Fruit fly (Drosophila melanogaster) whole organism, embryonic: ENCODE results near the gene Jhbp11.
A peak's percentile ranks its signal among the peaks of the same experiment; 100 is the strongest.

ENCODE experiments used
- ATbp ChIP-seq: fragments of 200-800 bp; sonication (Bioruptor generic); optimal IDR thresholded peaks from 2 replicates; lab custom pipeline; 2017; ENCODE audit warnings: missing biosample characterization, mild to moderate bottlenecking, missing genetic modification characterization, missing genetic modification reagents
- Atf6 ChIP-seq: fragments of 200-800 bp; sonication (Bioruptor generic); IDR thresholded peaks from 2 replicates; pipeline ENCODE4 v1.3.6; 2022; ENCODE audit warnings: missing biosample characterization, missing genetic modification characterization
- Awh ChIP-seq: fragments of 200-800 bp; sonication (Bioruptor generic); IDR thresholded peaks from 2 replicates; pipeline ENCODE4, ENCODE4 v1.3.6; 2022; ENCODE audit warnings: missing biosample characterization, missing genetic modification characterization
- Blimp-1 ChIP-seq: fragments of 200-800 bp; sonication (Bioruptor generic); optimal IDR thresholded peaks from 3 replicates; lab custom pipeline; 2018; ENCODE audit warnings: missing biosample characterization, missing genetic modification characterization, mild to moderate bottlenecking, moderate library complexity, missing genetic modification reagents
- CG12071 ChIP-seq: fragments of 200-800 bp; sonication (Bioruptor generic); optimal IDR thresholded peaks from 3 replicates; lab custom pipeline; 2018; ENCODE audit warnings: missing biosample characterization, mild to moderate bottlenecking, missing genetic modification characterization
- CG13296 ChIP-seq: fragments of 200-800 bp; sonication (Bioruptor generic); optimal IDR thresholded peaks from 3 replicates; lab custom pipeline; 2018; ENCODE audit warnings: missing biosample characterization, mild to moderate bottlenecking, missing genetic modification characterization
- CG13424 ChIP-seq: fragments of 200-800 bp; sonication (Bioruptor generic); optimal IDR thresholded peaks from 2 replicates; lab custom pipeline; 2019; ENCODE audit warnings: missing biosample characterization, mild to moderate bottlenecking, missing genetic modification characterization, moderate library complexity
- CG13775 ChIP-seq: fragments of 200-800 bp; sonication (Bioruptor generic); optimal IDR thresholded peaks from 3 replicates; lab custom pipeline; 2017; ENCODE audit warnings: missing biosample characterization, mild to moderate bottlenecking, missing genetic modification characterization
- CG17361 ChIP-seq: fragments of 200-800 bp; sonication (Bioruptor generic); IDR thresholded peaks from 3 replicates; pipeline ENCODE4 v1.3.6; 2022; ENCODE audit warnings: missing biosample characterization, missing genetic modification characterization
- CG3065 ChIP-seq: fragments of 200-800 bp; sonication (Bioruptor generic); optimal IDR thresholded peaks from 2 replicates; lab custom pipeline; 2016; ENCODE audit warnings: missing biosample characterization, missing genetic modification characterization
- CG32767 ChIP-seq: fragments of 200-800 bp; sonication (Bioruptor generic); IDR thresholded peaks from 2 replicates; pipeline ENCODE4 v1.3.6; 2022; ENCODE audit warnings: missing biosample characterization, missing genetic modification characterization
- CG3281 ChIP-seq: fragments of 200-800 bp; sonication (Bioruptor generic); optimal IDR thresholded peaks from 3 replicates; lab custom pipeline; 2017; ENCODE audit warnings: missing biosample characterization, mild to moderate bottlenecking, missing genetic modification characterization
- CG4360 ChIP-seq: fragments of 200-800 bp; sonication (Bioruptor generic); IDR thresholded peaks from 2 replicates; pipeline ENCODE4 v1.3.6; 2022; ENCODE audit warnings: missing biosample characterization, missing genetic modification characterization
- CG43689 ChIP-seq: fragments of 200-800 bp; sonication (Bioruptor generic); IDR thresholded peaks from 2 replicates; pipeline ENCODE4 v1.3.6; 2022; ENCODE audit warnings: missing biosample characterization, missing genetic modification characterization
- CG4707 ChIP-seq: fragments of 200-800 bp; sonication (Bioruptor generic); optimal IDR thresholded peaks from 2 replicates; lab custom pipeline; 2018; ENCODE audit warnings: missing biosample characterization, mild to moderate bottlenecking, missing genetic modification characterization, moderate library complexity
- CG6254 ChIP-seq: fragments of 200-800 bp; sonication (Bioruptor generic); optimal IDR thresholded peaks from 3 replicates; lab custom pipeline; 2017; ENCODE audit warnings: mild to moderate bottlenecking, missing biosample characterization, missing genetic modification reagents, missing genetic modification characterization
- CG6683 ChIP-seq: fragments of 200-800 bp; sonication (Bioruptor generic); optimal IDR thresholded peaks from 2 replicates; lab custom pipeline; 2017; ENCODE audit warnings: missing biosample characterization, mild to moderate bottlenecking, missing genetic modification characterization, missing genetic modification reagents
- CG7372 ChIP-seq: fragments of 200-800 bp; sonication (Bioruptor generic); IDR thresholded peaks from 2 replicates; pipeline ENCODE4 v1.3.6; 2022; ENCODE audit warnings: missing biosample characterization, missing genetic modification characterization
- CG8388 ChIP-seq: fragments of 200-800 bp; sonication (Bioruptor generic); optimal IDR thresholded peaks from 2 replicates; lab custom pipeline; 2019; ENCODE audit warnings: missing biosample characterization, mild to moderate bottlenecking, missing genetic modification characterization, moderate library complexity
- D19B ChIP-seq: fragments of 200-800 bp; sonication (Bioruptor generic); optimal IDR thresholded peaks from 2 replicates; lab custom pipeline; 2017; ENCODE audit warnings: missing biosample characterization, mild to moderate bottlenecking, missing genetic modification characterization
- ERR ChIP-seq: fragments of 200-800 bp; sonication (Bioruptor generic); optimal IDR thresholded peaks from 2 replicates; lab custom pipeline; 2016; ENCODE audit warnings: missing biosample characterization, missing genetic modification characterization
- Fer1 ChIP-seq: fragments of 200-800 bp; sonication (Bioruptor generic); optimal IDR thresholded peaks from 2 replicates; lab custom pipeline; 2017; ENCODE audit warnings: missing biosample characterization, mild to moderate bottlenecking, missing genetic modification characterization
- GATAe ChIP-seq: fragments of 200-800 bp; sonication (Bioruptor generic); conservative IDR thresholded peaks from 2 replicates; pipeline ENCODE4 v1.3.6; 2022; ENCODE audit warnings: missing biosample characterization, missing genetic modification characterization
- HLH4C ChIP-seq: fragments of 200-800 bp; sonication (Bioruptor generic); IDR thresholded peaks from 3 replicates; pipeline ENCODE4 v1.3.6; 2022; ENCODE audit warnings: missing biosample characterization, missing genetic modification characterization; ENCODE audit not compliant: partially characterized antibody
- Mad ChIP-seq: fragments of 200-800 bp; sonication (Bioruptor generic); optimal IDR thresholded peaks from 2 replicates; lab custom pipeline; 2016; ENCODE audit warnings: missing biosample characterization, missing genetic modification characterization
- Meics ChIP-seq: fragments of 200-800 bp; sonication (Bioruptor generic); optimal IDR thresholded peaks from 2 replicates; lab custom pipeline; 2017; ENCODE audit warnings: missing biosample characterization, mild to moderate bottlenecking, missing genetic modification characterization
- Myb ChIP-seq: fragments of 200-800 bp; sonication (Bioruptor generic); optimal IDR thresholded peaks from 2 replicates; lab custom pipeline; 2016; ENCODE audit warnings: missing biosample characterization, missing genetic modification characterization
- Nf-YB ChIP-seq: fragments of 200-800 bp; sonication (Bioruptor generic); optimal IDR thresholded peaks from 3 replicates; lab custom pipeline; 2019; ENCODE audit warnings: missing biosample characterization, mild to moderate bottlenecking, missing genetic modification characterization, moderate library complexity
- Scr ChIP-seq: fragments of 200-800 bp; sonication (Bioruptor generic); IDR thresholded peaks from 2 replicates; pipeline ENCODE4 v1.3.6; 2022; ENCODE audit warnings: missing biosample characterization, missing genetic modification characterization; ENCODE audit not compliant: partially characterized antibody
- Six4 ChIP-seq: fragments of 200-800 bp; sonication (Bioruptor generic); optimal IDR thresholded peaks from 2 replicates; lab custom pipeline; 2016; ENCODE audit warnings: missing biosample characterization, missing genetic modification characterization
- Sox100B ChIP-seq: fragments of 200-800 bp; sonication (Bioruptor generic); optimal IDR thresholded peaks from 3 replicates; lab custom pipeline; 2018; ENCODE audit warnings: missing biosample characterization, mild to moderate bottlenecking, missing genetic modification characterization
- Vsx1 ChIP-seq: fragments of 200-800 bp; sonication (Bioruptor generic); optimal IDR thresholded peaks from 2 replicates; lab custom pipeline; 2017; ENCODE audit warnings: missing biosample characterization, mild to moderate bottlenecking, missing genetic modification characterization, missing genetic modification reagents
- corto ChIP-seq: fragments of 200-800 bp; sonication (Bioruptor generic); optimal IDR thresholded peaks from 2 replicates; lab custom pipeline; 2016; ENCODE audit warnings: missing biosample characterization, mild to moderate bottlenecking, missing genetic modification characterization, moderate library complexity
- ewg ChIP-seq: fragments of 200-800 bp; sonication (Bioruptor generic); optimal IDR thresholded peaks from 3 replicates; lab custom pipeline; 2017; ENCODE audit warnings: mild to moderate bottlenecking, missing biosample characterization, missing genetic modification reagents, missing genetic modification characterization
- fd64A ChIP-seq: fragments of 200-800 bp; sonication (Bioruptor generic); optimal IDR thresholded peaks from 3 replicates; lab custom pipeline; 2018; ENCODE audit warnings: missing biosample characterization, mild to moderate bottlenecking, missing genetic modification characterization
- gem ChIP-seq: fragments of 200-800 bp; sonication (Bioruptor generic); optimal IDR thresholded peaks from 2 replicates; lab custom pipeline; 2019; ENCODE audit warnings: missing biosample characterization, mild to moderate bottlenecking, missing genetic modification characterization, moderate library complexity
- hb ChIP-seq: fragments of 200-800 bp; sonication (Bioruptor generic); IDR thresholded peaks from 3 replicates; pipeline ENCODE4 v1.3.6; 2022; ENCODE audit warnings: missing biosample characterization, missing genetic modification characterization; ENCODE audit not compliant: partially characterized antibody
- her ChIP-seq: fragments of 200-800 bp; sonication (Bioruptor generic); optimal IDR thresholded peaks from 2 replicates; lab custom pipeline; 2016; ENCODE audit warnings: missing biosample characterization, missing genetic modification characterization
- hkb ChIP-seq, 2 experiments: fragments of 200-800 bp in 1 of 2; fragments of >200 bp in 1 of 2; sonication (Bioruptor generic) in 1 of 2; IDR thresholded peaks in 1 of 2; optimal IDR thresholded peaks in 1 of 2; 2 replicates each; pipeline versions ENCODE4 v1.3.6 to Lab custom; 2017 to 2022; ENCODE audit warnings: missing biosample characterization in 1 of 2, missing genetic modification characterization in 1 of 2
- insv ChIP-seq, 2 experiments: fragments of 200-800 bp; sonication (Bioruptor generic); optimal IDR thresholded peaks; 3 replicates each; lab custom pipeline; 2016 to 2018; ENCODE audit warnings: missing biosample characterization in 2 of 2, missing genetic modification characterization in 2 of 2
- org-1 ChIP-seq: fragments of 200-800 bp; sonication (Bioruptor generic); optimal IDR thresholded peaks from 2 replicates; lab custom pipeline; 2017; ENCODE audit warnings: missing biosample characterization, missing genetic modification characterization
- sqz ChIP-seq: fragments of 200-800 bp; sonication (Bioruptor generic); optimal IDR thresholded peaks from 3 replicates; lab custom pipeline; 2018; ENCODE audit warnings: missing biosample characterization, mild to moderate bottlenecking, missing genetic modification characterization
- stwl ChIP-seq: fragments of 200-800 bp; sonication (Bioruptor generic); optimal IDR thresholded peaks from 3 replicates; lab custom pipeline; 2018; ENCODE audit warnings: missing biosample characterization, mild to moderate bottlenecking, missing genetic modification characterization, moderate library complexity
- tna ChIP-seq: fragments of 200-800 bp; sonication (Bioruptor generic); IDR thresholded peaks from 2 replicates; pipeline ENCODE4 v1.3.6; 2022; ENCODE audit warnings: missing biosample characterization, missing genetic modification characterization; ENCODE audit not compliant: partially characterized antibody
- tup ChIP-seq: fragments of 200-800 bp; sonication (Bioruptor generic); optimal IDR thresholded peaks from 2 replicates; lab custom pipeline; 2016; ENCODE audit warnings: missing biosample characterization, mild to moderate bottlenecking, missing genetic modification characterization, moderate library complexity
- unc-4 ChIP-seq: fragments of 200-800 bp; sonication (Bioruptor generic); IDR thresholded peaks from 2 replicates; pipeline ENCODE4 v1.3.6; 2022; ENCODE audit warnings: missing biosample characterization, missing genetic modification characterization; ENCODE audit not compliant: partially characterized antibody
- vfl ChIP-seq: fragments of 200-800 bp; sonication (Bioruptor generic); optimal IDR thresholded peaks from 2 replicates; lab custom pipeline; 2016; ENCODE audit warnings: missing biosample characterization, missing genetic modification characterization

Gene Jhbp11

dm6 chr3R:27111784-27112602 is 11.0 kb downstream of the Jhbp11 start, which contains the start of the genes gb and CG5815 (continued):
- TF ChIP-seq org-1 (GFP tag; lab: Kevin White, UChicago), result peak; percentile 72
- TF ChIP-seq CG4360, result peak; percentile 49; the same call in 1 of the 2 replicates
- peak; percentile 79 for TF ChIP-seq CG8388 (GFP tag; lab: Kevin White, UChicago)
- TF ChIP-seq Blimp-1 (GFP tag; lab: Kevin White, UChicago), result peak; percentile 83
- peak; percentile 85 for TF ChIP-seq ewg (GFP tag; lab: Kevin White, UChicago)
- TF ChIP-seq fd64A (GFP tag; lab: Kevin White, UChicago), result no peak
- TF ChIP-seq CG4707 (GFP tag; lab: Kevin White, UChicago), result peak; percentile 13
- TF ChIP-seq ERR (GFP tag; lab: Kevin White, UChicago), result peak; percentile 61
- TF ChIP-seq hkb (optimal IDR thresholded peaks at IDR 0.05; lab: Kevin White, UChicago), result peak; percentile 71
- TF ChIP-seq hkb (GFP tag; IDR thresholded peaks at IDR 0.05; lab: Robert Waterston, UW), result peak; percentile 92
- TF ChIP-seq corto (GFP tag; lab: Kevin White, UChicago), result peak; percentile 88
- TF ChIP-seq tup (GFP tag; lab: Kevin White, UChicago), result peak; percentile 84
- no peak for TF ChIP-seq Sox100B (GFP tag; lab: Kevin White, UChicago)
- peak; percentile 67 for TF ChIP-seq CG3065
- TF ChIP-seq Scr (GFP tag; lab: Robert Waterston, UW), result peak; percentile 96
- TF ChIP-seq vfl, result peak; percentile 91
- TF ChIP-seq CG13424 (tag; lab: Kevin White, UChicago), result peak; percentile 93
- 0 out of 2 replicates have a peak, but pooled peaks have one; percentile 63 for TF ChIP-seq Awh
- TF ChIP-seq tna (GFP tag; lab: Robert Waterston, UW), result peak; percentile 86
- peak; percentile 97 for TF ChIP-seq HLH4C
- peak; percentile 93 for TF ChIP-seq hb
- TF ChIP-seq CG32767 (GFP tag; lab: Robert Waterston, UW), result peak; percentile 80; the same call in 1 of the 2 replicates
- TF ChIP-seq insv (GFP tag; optimal IDR thresholded peaks at IDR 0.05; lab: Kevin White, UChicago), result peak in 1 of 2 experiments; percentile 65
- TF ChIP-seq CG3281, result peak; percentile 91
- TF ChIP-seq CG17361 (GFP tag; lab: Robert Waterston, UW), result peak; percentile 94
- peak; percentile 89 for TF ChIP-seq Six4
- peak; percentile 95 for TF ChIP-seq unc-4 (GFP tag; lab: Robert Waterston, UW)
- peak; percentile 54 for TF ChIP-seq ATbp (GFP tag; lab: Kevin White, UChicago)
- peak; percentile 83 for TF ChIP-seq CG7372 (GFP tag; lab: Robert Waterston, UW)
- TF ChIP-seq Nf-YB (GFP tag; lab: Kevin White, UChicago), result peak; percentile 73
- no peak for TF ChIP-seq Vsx1 (GFP tag; lab: Kevin White, UChicago)
- peak; percentile 81 for TF ChIP-seq CG6683 (GFP tag; lab: Kevin White, UChicago)
- TF ChIP-seq Atf6 (GFP tag; lab: Robert Waterston, UW), result peak; percentile 93
- peak; percentile 51 for TF ChIP-seq Myb (GFP tag; lab: Kevin White, UChicago)
- peak; percentile 94 for TF ChIP-seq CG13775 (GFP tag; lab: Kevin White, UChicago)
- TF ChIP-seq her, result peak; percentile 15
- peak; percentile 60 for TF ChIP-seq GATAe
- peak; percentile 87 for TF ChIP-seq CG13296 (GFP tag; lab: Kevin White, UChicago)
- TF ChIP-seq stwl (tag; lab: Kevin White, UChicago), result peak; percentile 84
- TF ChIP-seq CG6254, result peak; percentile 92
- peak; percentile 92 for TF ChIP-seq Mad (GFP tag; lab: Kevin White, UChicago)
- peak; percentile 93 for TF ChIP-seq gem (tag; lab: Kevin White, UChicago)
- TF ChIP-seq Fer1, result peak; percentile 92
- no peak for TF ChIP-seq CG12071 (GFP tag; lab: Kevin White, UChicago)
- TF ChIP-seq Meics (GFP tag; lab: Kevin White, UChicago), result peak; percentile 91
- TF ChIP-seq CG43689 (GFP tag; lab: Robert Waterston, UW), result peak; percentile 64
- no peak for TF ChIP-seq sqz (GFP tag; lab: Kevin White, UChicago)
- TF ChIP-seq D19B (GFP tag; lab: Kevin White, UChicago), result peak; percentile 82
